Worm (Caenorhabditis elegans): ENCODE measurements around the gene lido-14.

DNA sequence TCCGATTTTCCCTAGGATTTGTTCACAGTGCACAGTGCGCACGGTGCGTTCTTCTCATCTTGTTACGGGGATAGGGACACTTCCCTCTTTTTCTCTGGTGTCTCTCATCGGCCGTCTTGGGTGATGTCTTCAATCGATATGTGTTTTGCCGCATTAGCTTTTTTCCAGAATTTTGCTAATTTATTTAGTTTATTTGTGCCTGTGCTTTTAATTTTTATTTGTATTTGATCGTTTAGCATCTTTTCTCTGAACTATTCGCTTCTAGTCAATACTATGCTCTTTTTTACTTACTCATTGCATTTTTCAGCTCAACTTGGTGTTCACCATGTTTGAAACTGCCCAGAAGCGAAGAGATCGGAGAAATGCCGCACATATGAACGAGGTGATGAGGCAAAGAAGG is 18.7 kb upstream of the lido-14 start, which contains the start of gene F14D2.5:
- no peak for TF ChIP-seq pqm-1 (tag; optimal IDR thresholded peaks at IDR 0.05)
- TF ChIP-seq nfya-1 (tag; optimal IDR thresholded peaks at IDR 0.05) = no peak
- TF ChIP-seq tbx-2 (tag; optimal IDR thresholded peaks at IDR 0.05) = no peak
- TF ChIP-seq npax-4 (tag; optimal IDR thresholded peaks at IDR 0.05) = no peak
- TF ChIP-seq fkh-10 (GFP tag; optimal IDR thresholded peaks at IDR 0.05) = no peak
- no peak for TF ChIP-seq ceh-31 (tag; optimal IDR thresholded peaks at IDR 0.05)
- no peak for TF ChIP-seq ref-2 (tag; optimal IDR thresholded peaks at IDR 0.05)
- no peak for TF ChIP-seq hlh-30 (tag; optimal IDR thresholded peaks at IDR 0.05; ENCODE audit: insufficient read depth)
- no peak for TF ChIP-seq ama-1 (optimal IDR thresholded peaks at IDR 0.05)
- no peak for TF ChIP-seq dve-1 (tag; optimal IDR thresholded peaks at IDR 0.05)
- TF ChIP-seq pha-4 (tag; optimal IDR thresholded peaks at IDR 0.05) = no peak

All from whole organism, late embryonic.